Fruit fly (Drosophila melanogaster): ENCODE data around the gene CG13658.

DNA sequence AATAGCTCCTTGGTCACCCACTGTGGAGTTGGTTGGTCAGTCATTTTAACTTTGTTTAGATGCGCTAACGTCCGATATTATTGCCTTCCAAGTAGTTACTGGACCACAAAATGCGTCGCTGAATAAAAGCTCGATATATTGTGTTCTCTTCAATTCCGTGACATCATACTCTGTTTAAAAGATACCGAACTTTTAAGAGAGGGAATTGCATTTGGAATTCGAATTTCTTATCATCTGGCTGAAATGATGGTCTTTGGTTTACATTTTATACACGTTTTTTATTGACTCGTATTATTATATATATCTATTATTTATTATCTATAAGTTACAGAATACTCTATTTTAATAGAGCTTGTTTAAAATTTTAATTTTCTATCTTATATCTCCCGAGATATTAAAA lies 43.8 kb downstream of the CG13658 start, which contains the start of gene CHKov2:
- TF ChIP-seq usp (GFP tag; optimal IDR thresholded peaks at IDR 0.05) (no peak), dmrt93B (GFP tag; optimal IDR thresholded peaks at IDR 0.05) (no peak), psq (GFP tag; optimal IDR thresholded peaks at IDR 0.05) (no peak), lola (GFP tag; optimal IDR thresholded peaks at IDR 0.05) (no peak), OdsH (GFP tag; optimal IDR thresholded peaks at IDR 0.05) (no peak), CG32264 (GFP tag; optimal IDR thresholded peaks at IDR 0.05) (no peak), Hr78 (GFP tag; optimal IDR thresholded peaks at IDR 0.05) (no peak), h (GFP tag; optimal IDR thresholded peaks at IDR 0.05) (no peak)

All from whole organism, wandering third instar larva.